Worm (Caenorhabditis elegans): Measurements from ENCODE around the gene C34D10.1.
A peak's percentile ranks its signal among the peaks of the same experiment; 100 is the strongest.

Gene C34D10.1

DNA sequence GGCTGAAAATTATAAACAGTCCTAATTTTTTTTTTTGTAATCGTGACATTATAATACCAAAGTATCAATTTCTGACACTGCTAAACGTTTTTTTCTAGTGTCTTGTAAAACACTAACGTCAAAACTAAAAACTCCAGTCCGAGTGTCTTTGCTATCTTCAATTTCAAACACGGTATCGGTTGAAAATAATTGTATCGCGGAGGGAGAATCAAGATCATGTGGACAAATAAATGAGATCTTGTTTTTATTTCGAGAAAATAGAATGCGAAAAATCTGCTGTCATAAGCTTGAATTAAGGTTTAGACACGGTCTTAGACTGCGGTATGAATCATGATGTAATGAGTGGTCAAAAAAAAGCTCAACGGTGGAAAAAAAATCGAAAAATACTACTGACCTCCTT is 19.4 kb downstream of the C34D10.1 start (continued):
- TF ChIP-seq F44E2.7 (GFP tag; IDR thresholded peaks at IDR 0.05) (no peak), vab-7 (GFP tag; IDR thresholded peaks at IDR 0.05) (no peak), arid-1 (GFP tag; conservative IDR thresholded peaks at IDR 0.05) (no peak), gei-8 (GFP tag; optimal IDR thresholded peaks at IDR 0.05) (no peak), aha-1 (tag) (peak; percentile 43), madf-5 (GFP tag; IDR thresholded peaks at IDR 0.05) (no peak), nhr-77 (tag; optimal IDR thresholded peaks at IDR 0.05) (no peak), daf-16 (GFP tag; optimal IDR thresholded peaks at IDR 0.05) (peak in 1 of 2 experiments; percentile 15), daf-16 (tag; optimal IDR thresholded peaks at IDR 0.05) (no peak), daf-19 (GFP tag; conservative IDR thresholded peaks at IDR 0.05) (no peak)

ce11 chrX:8052055-8052454 is 22.8 kb downstream of the C34D10.1 start:
- TF ChIP-seq aha-1 (tag) (peak; percentile 44), F44E2.7 (GFP tag; IDR thresholded peaks at IDR 0.05) (no peak)

DNA sequence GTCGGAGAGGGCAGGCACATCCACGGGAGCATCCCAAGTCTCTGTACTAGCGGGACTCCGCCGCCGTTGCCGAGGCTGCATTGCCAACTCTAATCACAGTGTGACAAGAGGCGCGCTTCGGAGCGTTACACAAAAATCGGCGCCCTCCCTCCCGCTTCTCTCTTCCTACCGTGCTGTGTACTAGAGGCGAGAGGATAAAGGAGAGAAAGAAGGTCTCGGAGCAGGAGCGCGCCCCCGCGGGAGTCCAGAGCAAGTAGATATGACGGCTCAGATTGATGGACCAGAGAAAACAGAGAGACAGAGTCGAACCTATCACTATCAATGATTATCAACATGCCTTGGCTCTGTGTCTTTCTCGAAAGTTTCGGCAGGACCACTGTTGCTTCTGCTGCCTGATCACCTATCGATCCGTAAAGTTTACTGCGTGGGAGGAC is 23.7 kb downstream of the C34D10.1 start:
- TF ChIP-seq nhr-11 (tag; optimal IDR thresholded peaks at IDR 0.05), result peak; percentile 54
- TF ChIP-seq daf-16 (GFP tag; optimal IDR thresholded peaks at IDR 0.05), result peak in 1 of 2 experiments; percentile 69
- TF ChIP-seq daf-16 (tag; optimal IDR thresholded peaks at IDR 0.05), result no peak
- peak; percentile 61 for TF ChIP-seq aha-1 (tag)
- TF ChIP-seq hlh-11 (tag; optimal IDR thresholded peaks at IDR 0.05), result peak; percentile 34
- TF ChIP-seq ceh-20 (GFP tag; IDR thresholded peaks at IDR 0.05), result peak; percentile 62; the same call in 1 of the 2 replicates
- TF ChIP-seq ZK546.5 (tag; optimal IDR thresholded peaks at IDR 0.05), result no peak
- TF ChIP-seq T26A8.4 (GFP tag; IDR thresholded peaks at IDR 0.05), result no peak
- peak; percentile 83 for TF ChIP-seq set-16 (GFP tag; IDR thresholded peaks at IDR 0.05)
- TF ChIP-seq unc-62 (GFP tag; optimal IDR thresholded peaks at IDR 0.05 in 1 of 2), result peak in 1 of 2 experiments; percentile 73
- no peak for TF ChIP-seq unc-62 (tag; optimal IDR thresholded peaks at IDR 0.05)
- TF ChIP-seq php-3 (GFP tag; IDR thresholded peaks at IDR 0.05), result no peak

DNA sequence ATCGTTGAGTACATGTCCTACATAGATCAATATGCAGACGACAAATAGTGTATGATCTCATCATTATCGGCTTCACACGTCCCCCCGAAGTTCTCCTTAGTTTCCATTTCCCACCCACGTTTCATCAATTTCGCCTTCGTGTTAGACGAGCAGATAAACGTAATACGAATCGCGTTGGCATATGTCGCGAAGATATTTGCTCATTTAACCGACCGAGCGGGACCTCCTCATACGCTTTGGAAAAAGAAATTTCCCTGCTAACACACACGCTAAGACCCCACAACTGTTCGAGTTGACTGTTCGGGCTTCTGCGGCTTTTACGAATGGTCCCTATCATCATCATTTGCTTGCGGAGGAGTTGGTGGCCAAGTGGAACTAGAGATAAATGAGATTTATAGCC is 25.2 kb downstream of the C34D10.1 start:
- TF ChIP-seq rbr-2 (tag; optimal IDR thresholded peaks at IDR 0.05) (no peak), mxl-3 (GFP tag; optimal IDR thresholded peaks at IDR 0.05) (no peak), snpc-4 (tag; optimal IDR thresholded peaks at IDR 0.05) (no peak), F49E8.2 (tag; optimal IDR thresholded peaks at IDR 0.05; ENCODE audit: borderline replicate concordance) (no peak), lim-7 (GFP tag; IDR thresholded peaks at IDR 0.05) (no peak), dmd-9 (GFP tag; IDR thresholded peaks at IDR 0.05) (no peak), pha-4 (GFP tag; IDR thresholded peaks at IDR 0.05) (no peak), pha-4 (tag; optimal IDR thresholded peaks at IDR 0.05) (no peak), mes-2 (tag; optimal IDR thresholded peaks at IDR 0.05; ENCODE audit: poor library complexity, severe bottlenecking) (no peak), lin-13 (GFP tag; optimal IDR thresholded peaks at IDR 0.05) (no peak), nhr-28 (tag; optimal IDR thresholded peaks at IDR 0.05) (no peak), zag-1 (tag; optimal IDR thresholded peaks at IDR 0.05) (no peak), Y48G9A.11 (GFP tag; IDR thresholded peaks at IDR 0.05) (no peak), daf-8 (GFP tag; IDR thresholded peaks at IDR 0.05) (no peak), cey-2 (tag; optimal IDR thresholded peaks at IDR 0.05; ENCODE audit: borderline replicate concordance, insufficient read depth) (no peak), T26A8.4 (GFP tag; IDR thresholded peaks at IDR 0.05) (no peak), dmd-6 (GFP tag; IDR thresholded peaks at IDR 0.05) (no peak), zfp-2 (tag; optimal IDR thresholded peaks at IDR 0.05) (no peak), nhr-10 (tag; optimal IDR thresholded peaks at IDR 0.05) (no peak), mdt-29 (GFP tag; IDR thresholded peaks at IDR 0.05) (no peak), ztf-11 (tag; optimal IDR thresholded peaks at IDR 0.05) (no peak)
